Worm (Caenorhabditis elegans) whole organism, mixed stage, embryonic: ENCODE measurements around the gene zipt-2.1.

Source experiments
- blmp-1 ChIP-seq: fragments of 150-350 bp; optimal IDR thresholded peaks from 2 replicates; lab custom pipeline; 2014; ENCODE audit warnings: missing biosample characterization, missing genetic modification characterization
- elt-1 ChIP-seq: sonication (generic microtip); optimal IDR thresholded peaks from 2 replicates; lab custom pipeline; 2017; ENCODE audit warnings: missing genetic modification characterization, mild to moderate bottlenecking, missing compliant biosample characterization, antibody characterized with exemption, moderate library complexity, borderline replicate concordance; ENCODE audit not compliant: insufficient read depth
- elt-3 ChIP-seq: fragments of 150-350 bp; optimal IDR thresholded peaks from 2 replicates; lab custom pipeline; 2014; ENCODE audit warnings: missing biosample characterization, missing genetic modification characterization
- mep-1 ChIP-seq: fragments of 150-350 bp; optimal IDR thresholded peaks from 2 replicates; lab custom pipeline; 2017; ENCODE audit warnings: missing biosample characterization, missing genetic modification reagents, missing genetic modification characterization, inconsistent platforms
- mls-2 ChIP-seq: sonication (generic microtip); optimal IDR thresholded peaks from 2 replicates; lab custom pipeline; 2016; ENCODE audit warnings: mild to moderate bottlenecking, missing genetic modification characterization, moderate library complexity, missing compliant biosample characterization
- nhr-237 ChIP-seq: fragments of 150-350 bp; optimal IDR thresholded peaks from 2 replicates; lab custom pipeline; 2014; ENCODE audit warnings: missing biosample characterization, missing genetic modification characterization
- nhr-28 ChIP-seq: fragments of 150-350 bp; optimal IDR thresholded peaks from 2 replicates; lab custom pipeline; 2014; ENCODE audit warnings: missing biosample characterization, missing genetic modification characterization
- pha-4 ChIP-seq: fragments of 150-350 bp; optimal IDR thresholded peaks from 2 replicates; lab custom pipeline; 2018; ENCODE audit warnings: missing biosample characterization, missing genetic modification reagents, missing genetic modification characterization
- snpc-4 ChIP-seq: fragments of 150-350 bp; optimal IDR thresholded peaks from 2 replicates; lab custom pipeline; 2014; ENCODE audit warnings: missing biosample characterization, missing genetic modification characterization
- tbx-8 ChIP-seq: fragments of 200-800 bp; sonication (Bioruptor generic); optimal IDR thresholded peaks from 2 replicates; lab custom pipeline; 2018; ENCODE audit warnings: mild to moderate bottlenecking, missing genetic modification characterization, moderate library complexity, missing compliant biosample characterization
- unc-39 ChIP-seq: fragments of 150-350 bp; optimal IDR thresholded peaks from 2 replicates; lab custom pipeline; 2014; ENCODE audit warnings: missing biosample characterization, missing genetic modification characterization
- unc-62 ChIP-seq: fragments of 150-350 bp; optimal IDR thresholded peaks from 2 replicates; lab custom pipeline; 2014; ENCODE audit warnings: missing biosample characterization, missing genetic modification reagents, missing genetic modification characterization

DNA sequence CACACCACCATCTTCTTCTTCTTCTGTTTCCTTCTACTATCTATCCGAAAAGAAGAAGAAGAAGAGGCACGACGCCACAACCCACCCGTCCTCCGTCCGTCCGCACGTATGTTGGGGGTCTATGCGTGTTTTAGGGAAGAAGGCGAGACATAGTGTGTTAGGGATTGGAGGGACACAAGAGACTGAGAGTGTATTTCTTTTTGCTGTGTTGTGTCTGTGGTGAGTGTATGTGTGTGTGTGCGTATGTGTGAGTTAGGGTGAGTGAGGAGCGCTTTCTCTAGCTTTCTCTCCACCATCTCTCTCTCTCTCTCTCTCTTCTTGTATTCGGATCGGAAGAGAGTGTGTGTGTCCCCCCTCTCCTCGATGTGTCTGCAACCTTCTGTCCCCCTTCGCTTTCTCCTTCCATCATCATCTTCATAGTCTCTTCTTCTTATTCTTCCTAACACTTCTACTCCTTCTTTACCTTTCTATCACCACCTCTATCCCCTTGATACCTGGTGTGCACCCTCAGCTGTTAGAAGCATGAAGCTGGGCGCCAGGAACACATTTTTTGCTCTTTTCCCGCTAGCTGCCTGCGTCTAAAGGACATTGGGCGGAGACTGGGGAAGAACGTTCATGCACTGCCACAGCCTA is 22.3 kb downstream of the zipt-2.1 start:
- peak; percentile 90 for TF ChIP-seq pha-4 (tag; lab: Kevin White, UChicago)
- peak; percentile 3 for TF ChIP-seq tbx-8 (GFP tag; lab: Kevin White, UChicago)
- TF ChIP-seq unc-39, result peak; percentile 73
- TF ChIP-seq snpc-4 (tag; lab: Kevin White, UChicago), result no peak
- TF ChIP-seq nhr-28 (tag; lab: Kevin White, UChicago), result no peak
- peak; percentile 61 for TF ChIP-seq mls-2 (tag; lab: Kevin White, UChicago)
- peak; percentile 61 for TF ChIP-seq elt-1
- peak; percentile 80 for TF ChIP-seq nhr-237 (tag; lab: Kevin White, UChicago)
- peak; percentile 77 for TF ChIP-seq blmp-1
- TF ChIP-seq elt-3 (tag; lab: Kevin White, UChicago), result peak; percentile 7
- TF ChIP-seq mep-1 (tag; lab: Kevin White, UChicago), result peak; percentile 81
- TF ChIP-seq unc-62 (GFP tag; lab: Kevin White, UChicago), result peak; percentile 88
